Fruit fly (Drosophila melanogaster) whole organism, embryonic: Measurements from ENCODE around the gene CG46412.

Experiments used
- Atf6 ChIP-seq: fragments of 200-800 bp; sonication (Bioruptor generic); IDR thresholded peaks from 2 replicates; pipeline ENCODE4 v1.3.6; 2022; ENCODE audit warnings: missing biosample characterization, missing genetic modification characterization
- B-H1 ChIP-seq: fragments of 200-800 bp; sonication (Bioruptor generic); IDR thresholded peaks from 3 replicates; pipeline ENCODE4 v1.3.6; 2022; ENCODE audit warnings: missing biosample characterization, missing genetic modification characterization
- BEAF-32 ChIP-seq: fragments of 200-800 bp; sonication (Bioruptor generic); optimal IDR thresholded peaks from 3 replicates; lab custom pipeline; 2017; ENCODE audit warnings: missing biosample characterization, missing genetic modification characterization, mild to moderate bottlenecking, moderate library complexity, missing genetic modification reagents
- CG10209 ChIP-seq: fragments of 200-800 bp; sonication (Bioruptor generic); optimal IDR thresholded peaks from 3 replicates; lab custom pipeline; 2017; ENCODE audit warnings: missing biosample characterization, mild to moderate bottlenecking, missing genetic modification characterization, missing genetic modification reagents
- CG11504 ChIP-seq: fragments of 200-800 bp; sonication (Bioruptor generic); optimal IDR thresholded peaks from 3 replicates; lab custom pipeline; 2019; ENCODE audit warnings: missing biosample characterization, mild to moderate bottlenecking, missing genetic modification characterization, moderate library complexity
- CG12155 ChIP-seq: fragments of 200-800 bp; sonication (Bioruptor generic); optimal IDR thresholded peaks from 3 replicates; lab custom pipeline; 2016; ENCODE audit warnings: missing biosample characterization, missing genetic modification characterization
- CG13775 ChIP-seq: fragments of 200-800 bp; sonication (Bioruptor generic); optimal IDR thresholded peaks from 3 replicates; lab custom pipeline; 2017; ENCODE audit warnings: missing biosample characterization, mild to moderate bottlenecking, missing genetic modification characterization
- CG13894 ChIP-seq: fragments of 200-800 bp; sonication (Bioruptor generic); optimal IDR thresholded peaks from 3 replicates; lab custom pipeline; 2018; ENCODE audit warnings: missing biosample characterization, mild to moderate bottlenecking, missing genetic modification characterization, moderate library complexity
- CG1602 ChIP-seq: fragments of 200-800 bp; sonication (Bioruptor generic); optimal IDR thresholded peaks from 3 replicates; lab custom pipeline; 2016; ENCODE audit warnings: missing biosample characterization, missing genetic modification characterization
- CG16815 ChIP-seq: fragments of 200-800 bp; sonication (Bioruptor generic); optimal IDR thresholded peaks from 3 replicates; lab custom pipeline; 2017; ENCODE audit warnings: missing biosample characterization, mild to moderate bottlenecking, missing genetic modification characterization
- CG17385 ChIP-seq: fragments of 200-800 bp; sonication (Bioruptor generic); optimal IDR thresholded peaks from 3 replicates; lab custom pipeline; 2018; ENCODE audit warnings: missing biosample characterization, mild to moderate bottlenecking, missing genetic modification characterization
- CG17568 ChIP-seq: fragments of 200-800 bp; sonication (Bioruptor generic); optimal IDR thresholded peaks from 2 replicates; lab custom pipeline; 2018; ENCODE audit warnings: missing biosample characterization, mild to moderate bottlenecking, missing genetic modification characterization, moderate library complexity
- CG18476 ChIP-seq: fragments of 200-800 bp; sonication (Bioruptor generic); optimal IDR thresholded peaks from 2 replicates; lab custom pipeline; 2016; ENCODE audit warnings: missing biosample characterization, mild to moderate bottlenecking, missing genetic modification characterization
- CG18599 ChIP-seq: fragments of 200-800 bp; sonication (Bioruptor generic); optimal IDR thresholded peaks from 3 replicates; lab custom pipeline; 2017; ENCODE audit warnings: missing biosample characterization, missing genetic modification characterization, mild to moderate bottlenecking, moderate library complexity, missing genetic modification reagents
- CG18619 ChIP-seq: fragments of 200-800 bp; sonication (Bioruptor generic); optimal IDR thresholded peaks from 3 replicates; lab custom pipeline; 2017; ENCODE audit warnings: missing biosample characterization, mild to moderate bottlenecking, missing genetic modification characterization
- CG2678 ChIP-seq: fragments of 200-800 bp; sonication (Bioruptor generic); optimal IDR thresholded peaks from 3 replicates; lab custom pipeline; 2019; ENCODE audit warnings: missing biosample characterization, mild to moderate bottlenecking, missing genetic modification characterization, moderate library complexity
- CG2889 ChIP-seq: fragments of 200-800 bp; sonication (Bioruptor generic); IDR thresholded peaks from 3 replicates; pipeline ENCODE4 v1.3.6; 2022; ENCODE audit warnings: missing biosample characterization, missing genetic modification characterization
- CG31441 ChIP-seq: fragments of 200-800 bp; sonication (Bioruptor generic); IDR thresholded peaks from 2 replicates; pipeline ENCODE4 v1.3.6; 2022; ENCODE audit warnings: missing biosample characterization, missing genetic modification characterization
- CG3847 ChIP-seq: fragments of 200-800 bp; sonication (Bioruptor generic); IDR thresholded peaks from 2 replicates; pipeline ENCODE4 v1.3.6; 2022; ENCODE audit warnings: missing biosample characterization, missing genetic modification characterization
- CG7357 ChIP-seq: fragments of 200-800 bp; sonication (Bioruptor generic); IDR thresholded peaks from 3 replicates; pipeline ENCODE4 v1.3.6; 2022; ENCODE audit warnings: missing biosample characterization, missing genetic modification characterization
- CG9817 ChIP-seq: fragments of 200-800 bp; sonication (Bioruptor generic); optimal IDR thresholded peaks from 2 replicates; lab custom pipeline; 2018; ENCODE audit warnings: missing biosample characterization, mild to moderate bottlenecking, missing genetic modification characterization, moderate library complexity
- CG9932 ChIP-seq: fragments of 200-800 bp; sonication (Bioruptor generic); IDR thresholded peaks from 2 replicates; pipeline ENCODE4 v1.3.6; 2022; ENCODE audit warnings: missing biosample characterization, missing genetic modification characterization
- CrebB ChIP-seq: fragments of 200-800 bp; sonication (Bioruptor generic); optimal IDR thresholded peaks from 3 replicates; lab custom pipeline; 2018; ENCODE audit warnings: missing biosample characterization, mild to moderate bottlenecking, missing genetic modification characterization
- Fer1 ChIP-seq: fragments of 200-800 bp; sonication (Bioruptor generic); optimal IDR thresholded peaks from 2 replicates; lab custom pipeline; 2017; ENCODE audit warnings: missing biosample characterization, mild to moderate bottlenecking, missing genetic modification characterization
- HLHmδ ChIP-seq: fragments of 200-800 bp; sonication (Bioruptor generic); optimal IDR thresholded peaks from 2 replicates; lab custom pipeline; 2018; ENCODE audit warnings: missing biosample characterization, mild to moderate bottlenecking, missing genetic modification characterization, moderate library complexity
- Hr3 ChIP-seq: fragments of 200-800 bp; sonication (Bioruptor generic); optimal IDR thresholded peaks from 3 replicates; lab custom pipeline; 2016; ENCODE audit warnings: missing biosample characterization, missing genetic modification characterization
- Lhr ChIP-seq: fragments of 200-800 bp; sonication (Bioruptor generic); optimal IDR thresholded peaks from 3 replicates; lab custom pipeline; 2017; ENCODE audit warnings: mild to moderate bottlenecking, missing biosample characterization, missing genetic modification reagents, missing genetic modification characterization
- Meics ChIP-seq: fragments of 200-800 bp; sonication (Bioruptor generic); optimal IDR thresholded peaks from 2 replicates; lab custom pipeline; 2017; ENCODE audit warnings: missing biosample characterization, mild to moderate bottlenecking, missing genetic modification characterization
- Oli ChIP-seq: fragments of 200-800 bp; sonication (Bioruptor generic); optimal IDR thresholded peaks from 2 replicates; lab custom pipeline; 2018; ENCODE audit warnings: missing biosample characterization, mild to moderate bottlenecking, missing genetic modification characterization, moderate library complexity
- Pdp1 ChIP-seq, 2 experiments: fragments of 200-800 bp; sonication (Bioruptor generic); optimal IDR thresholded peaks; 3 replicates each; lab custom pipeline; 2016; ENCODE audit warnings: missing biosample characterization in 2 of 2, missing genetic modification characterization in 2 of 2, mild to moderate bottlenecking in 1 of 2, moderate library complexity in 1 of 2
- Usf ChIP-seq: fragments of 200-800 bp; sonication (Bioruptor generic); optimal IDR thresholded peaks from 2 replicates; lab custom pipeline; 2017; ENCODE audit warnings: missing genotype, missing biosample characterization, missing genetic modification characterization
- bcd ChIP-seq: fragments of 200-800 bp; sonication (Bioruptor generic); optimal IDR thresholded peaks from 2 replicates; lab custom pipeline; 2017; ENCODE audit warnings: missing biosample characterization, mild to moderate bottlenecking, missing genetic modification characterization
- cwo ChIP-seq: fragments of 200-800 bp; sonication (Bioruptor generic); optimal IDR thresholded peaks from 3 replicates; lab custom pipeline; 2017; ENCODE audit warnings: missing biosample characterization, missing genetic modification characterization, mild to moderate bottlenecking, moderate library complexity, missing genetic modification reagents
- gem ChIP-seq: fragments of 200-800 bp; sonication (Bioruptor generic); optimal IDR thresholded peaks from 2 replicates; lab custom pipeline; 2019; ENCODE audit warnings: missing biosample characterization, mild to moderate bottlenecking, missing genetic modification characterization, moderate library complexity
- grau ChIP-seq: fragments of 200-800 bp; optimal IDR thresholded peaks from 3 replicates; lab custom pipeline; 2019; ENCODE audit warnings: missing biosample characterization, mild to moderate bottlenecking, missing genetic modification characterization, moderate library complexity
- ind ChIP-seq: fragments of 200-800 bp; sonication (Bioruptor generic); optimal IDR thresholded peaks from 3 replicates; lab custom pipeline; 2016; ENCODE audit warnings: missing biosample characterization, missing genetic modification characterization
- lilli ChIP-seq: fragments of 200-800 bp; sonication (Bioruptor generic); optimal IDR thresholded peaks from 3 replicates; lab custom pipeline; 2016; ENCODE audit warnings: missing biosample characterization, missing genetic modification characterization
- pros ChIP-seq: fragments of 200-800 bp; sonication (Bioruptor generic); optimal IDR thresholded peaks from 3 replicates; lab custom pipeline; 2019; ENCODE audit warnings: missing biosample characterization, mild to moderate bottlenecking, missing genetic modification characterization, moderate library complexity
- ro ChIP-seq: fragments of 200-800 bp; sonication (Bioruptor generic); IDR thresholded peaks from 2 replicates; pipeline ENCODE4 v1.3.6; 2022; ENCODE audit warnings: missing biosample characterization, missing genetic modification characterization
- salm ChIP-seq: fragments of 200-800 bp; sonication (Bioruptor generic); optimal IDR thresholded peaks from 2 replicates; lab custom pipeline; 2018; ENCODE audit warnings: missing biosample characterization, mild to moderate bottlenecking, missing genetic modification characterization
- scrt ChIP-seq: fragments of 200-800 bp; sonication (Bioruptor generic); optimal IDR thresholded peaks from 2 replicates; lab custom pipeline; 2018; ENCODE audit warnings: missing biosample characterization, mild to moderate bottlenecking, missing genetic modification characterization, moderate library complexity
- sqz ChIP-seq: fragments of 200-800 bp; sonication (Bioruptor generic); optimal IDR thresholded peaks from 3 replicates; lab custom pipeline; 2018; ENCODE audit warnings: missing biosample characterization, mild to moderate bottlenecking, missing genetic modification characterization
- stc ChIP-seq: fragments of 200-800 bp; sonication (Bioruptor generic); IDR thresholded peaks from 2 replicates; pipeline ENCODE4 v1.3.6; 2022; ENCODE audit warnings: missing biosample characterization, missing genetic modification characterization
- tin ChIP-seq: fragments of 200-800 bp; sonication (Bioruptor generic); optimal IDR thresholded peaks from 3 replicates; lab custom pipeline; 2016; ENCODE audit warnings: missing biosample characterization, missing genetic modification characterization
- tio ChIP-seq: fragments of 200-800 bp; sonication (Bioruptor generic); optimal IDR thresholded peaks from 2 replicates; lab custom pipeline; 2017; ENCODE audit warnings: missing biosample characterization, missing genetic modification characterization, inconsistent platforms
- tna ChIP-seq: fragments of 200-800 bp; sonication (Bioruptor generic); IDR thresholded peaks from 2 replicates; pipeline ENCODE4 v1.3.6; 2022; ENCODE audit warnings: missing biosample characterization, missing genetic modification characterization; ENCODE audit not compliant: partially characterized antibody
- trh ChIP-seq: fragments of 200-800 bp; sonication (Bioruptor generic); optimal IDR thresholded peaks from 2 replicates; lab custom pipeline; 2016; ENCODE audit warnings: missing biosample characterization, missing genetic modification characterization
- vfl ChIP-seq: fragments of 200-800 bp; sonication (Bioruptor generic); optimal IDR thresholded peaks from 2 replicates; lab custom pipeline; 2016; ENCODE audit warnings: missing biosample characterization, missing genetic modification characterization
- wor ChIP-seq: fragments of 200-800 bp; sonication (Bioruptor generic); IDR thresholded peaks from 2 replicates; pipeline ENCODE4 v1.3.6; 2022; ENCODE audit warnings: missing biosample characterization, missing genetic modification characterization

Gene CG46412

DNA sequence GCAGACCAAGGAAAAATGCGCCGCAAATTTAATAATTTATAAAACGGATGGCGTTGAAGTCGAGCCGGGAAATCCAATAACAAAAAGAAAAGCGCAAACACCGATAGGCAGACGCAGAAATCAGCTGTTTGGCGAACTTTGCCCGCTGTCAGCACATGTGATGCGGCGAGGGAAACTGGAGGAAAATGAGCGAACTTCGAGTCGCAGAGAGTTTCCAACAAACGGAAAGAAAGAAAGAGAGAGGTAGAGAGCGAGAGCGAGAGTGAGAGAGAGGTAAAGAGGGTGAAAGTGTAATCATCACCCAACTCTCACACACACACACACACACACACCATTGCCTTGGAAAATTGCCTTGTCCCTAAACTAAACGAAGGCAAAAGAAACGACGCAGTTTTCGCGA is 6.7 kb downstream of the CG46412 start (continued):
- peak; percentile 66 for TF ChIP-seq pros
- no peak for TF ChIP-seq ro (GFP tag; lab: Robert Waterston, UW)

DNA sequence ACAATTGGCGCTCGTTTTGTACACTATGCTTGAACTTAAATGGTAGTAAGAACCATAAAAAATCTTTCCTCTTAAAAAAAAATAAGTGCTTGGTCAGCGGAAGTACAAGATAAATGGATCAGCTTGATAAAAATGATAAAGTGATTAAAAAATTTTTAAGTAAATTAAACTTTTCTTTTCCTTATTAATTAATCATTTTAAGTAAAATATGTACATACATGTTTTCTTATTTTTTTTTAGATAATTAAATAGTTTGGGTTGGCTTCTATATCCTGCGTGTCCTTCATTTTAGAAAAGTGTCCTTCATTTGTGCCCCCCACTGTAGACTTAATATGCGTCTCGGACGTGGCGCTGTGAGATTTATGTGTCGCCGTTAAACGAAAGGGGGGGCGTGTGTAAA is 7.2 kb downstream of the CG46412 start:
- no peak for TF ChIP-seq CG18476 (GFP tag; lab: Kevin White, UChicago)
- TF ChIP-seq CG17385: peak; percentile 19
- TF ChIP-seq CG2678 (tag; lab: Kevin White, UChicago): peak; percentile 65
- TF ChIP-seq Oli (tag; lab: Kevin White, UChicago): peak; percentile 27
- TF ChIP-seq CG18599 (GFP tag; lab: Kevin White, UChicago): peak; percentile 46
- TF ChIP-seq CrebB (tag; lab: Kevin White, UChicago): no peak
- TF ChIP-seq CG18619 (GFP tag; lab: Kevin White, UChicago): peak; percentile 44
- no peak for TF ChIP-seq CG7357 (GFP tag; lab: Robert Waterston, UW)
- TF ChIP-seq gem (tag; lab: Kevin White, UChicago): peak; percentile 67
- TF ChIP-seq CG10209 (GFP tag; lab: Kevin White, UChicago): peak; percentile 26
- TF ChIP-seq Usf (GFP tag; lab: Kevin White, UChicago): no peak
- TF ChIP-seq Pdp1 (GFP tag; optimal IDR thresholded peaks at IDR 0.05; lab: Kevin White, UChicago): peak in 1 of 2 experiments; percentile 9
- no peak for TF ChIP-seq wor
- 0 out of 2 replicates have a peak, but pooled peaks have one; percentile 33 for TF ChIP-seq Atf6 (GFP tag; lab: Robert Waterston, UW)
- TF ChIP-seq tna (GFP tag; lab: Robert Waterston, UW): no peak
- no peak for TF ChIP-seq Hr3 (GFP tag; lab: Kevin White, UChicago)
- TF ChIP-seq ind: peak; percentile 10
- peak; percentile 31 for TF ChIP-seq CG9817 (tag; lab: Kevin White, UChicago)
- TF ChIP-seq lilli: peak; percentile 24
- TF ChIP-seq CG13894 (tag; lab: Kevin White, UChicago): no peak
- 0 out of 2 replicates have a peak, but pooled peaks have one; percentile 13 for TF ChIP-seq CG3847
- no peak for TF ChIP-seq tin
- TF ChIP-seq Meics (GFP tag; lab: Kevin White, UChicago): peak; percentile 66
- TF ChIP-seq CG1602 (GFP tag; lab: Kevin White, UChicago): no peak
- TF ChIP-seq CG31441 (GFP tag; lab: Robert Waterston, UW): peak; percentile 31; the same call in 1 of the 2 replicates
- TF ChIP-seq Fer1: peak; percentile 11
- no peak for TF ChIP-seq CG16815 (GFP tag; lab: Kevin White, UChicago)
- TF ChIP-seq vfl (GFP tag; lab: Kevin White, UChicago): peak; percentile 33
- TF ChIP-seq cwo (GFP tag; lab: Kevin White, UChicago): peak; percentile 27
- no peak for TF ChIP-seq sqz (GFP tag; lab: Kevin White, UChicago)
- no peak for TF ChIP-seq B-H1
- peak; percentile 61 for TF ChIP-seq grau
- no peak for TF ChIP-seq BEAF-32
- peak; percentile 23 for TF ChIP-seq CG12155 (GFP tag; lab: Kevin White, UChicago)
- no peak for TF ChIP-seq Lhr
- TF ChIP-seq salm (tag; lab: Kevin White, UChicago): no peak
- peak; percentile 15 for TF ChIP-seq CG11504 (tag; lab: Kevin White, UChicago)
- TF ChIP-seq stc: no peak
- TF ChIP-seq trh (GFP tag; lab: Kevin White, UChicago): no peak
- TF ChIP-seq CG13775: peak; percentile 46
- peak; percentile 34 for TF ChIP-seq tio (GFP tag; lab: Kevin White, UChicago)
- no peak for TF ChIP-seq CG17568 (GFP tag; lab: Kevin White, UChicago)
- TF ChIP-seq bcd: peak; percentile 32
- TF ChIP-seq scrt (GFP tag; lab: Kevin White, UChicago): peak; percentile 7
- TF ChIP-seq HLHmδ (GFP tag; lab: Kevin White, UChicago): no peak
- TF ChIP-seq CG2889: no peak
- peak; percentile 31; the same call in 1 of the 2 replicates for TF ChIP-seq CG9932 (GFP tag; lab: Robert Waterston, UW)
